Worm (Caenorhabditis elegans): ENCODE measurements around the gene C52E2.3.

Gene C52E2.3

DNA sequence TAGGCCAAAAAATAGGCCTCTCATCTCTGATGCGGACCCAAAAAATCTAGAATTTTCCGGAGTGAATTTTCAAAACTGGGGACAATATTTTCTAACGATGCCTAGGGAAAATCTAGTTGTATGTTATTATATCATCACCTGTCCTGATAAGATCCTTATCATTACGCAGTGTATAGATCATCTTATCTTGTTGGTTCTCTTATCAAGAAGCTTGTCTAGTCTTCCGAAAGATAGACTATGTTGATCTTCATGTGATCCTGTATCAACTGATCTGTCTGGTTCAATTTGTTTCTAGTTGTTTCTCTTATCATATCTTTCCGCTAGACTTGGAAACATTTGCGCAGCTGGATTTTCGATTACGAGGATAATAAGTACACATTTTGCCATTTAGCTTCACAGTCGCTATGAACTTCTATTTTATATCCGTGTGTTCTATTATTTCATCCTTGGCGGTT lies at the start of gene C52E2.3:
TSS of gene C52E2.3 (plus strand) at position 405 of the 455 bp plus-strand sequence.
- TF ChIP-seq sptf-2 (GFP tag; optimal IDR thresholded peaks at IDR 0.05): no peak
- no peak for TF ChIP-seq nfyb-1 (GFP tag; IDR thresholded peaks at IDR 0.05)
- TF ChIP-seq rpc-1 (optimal IDR thresholded peaks at IDR 0.05): no peak
- TF ChIP-seq rpc-1 (tag; optimal IDR thresholded peaks at IDR 0.05): no peak
- TF ChIP-seq F39B2.1 (GFP tag; IDR thresholded peaks at IDR 0.05): no peak

DNA sequence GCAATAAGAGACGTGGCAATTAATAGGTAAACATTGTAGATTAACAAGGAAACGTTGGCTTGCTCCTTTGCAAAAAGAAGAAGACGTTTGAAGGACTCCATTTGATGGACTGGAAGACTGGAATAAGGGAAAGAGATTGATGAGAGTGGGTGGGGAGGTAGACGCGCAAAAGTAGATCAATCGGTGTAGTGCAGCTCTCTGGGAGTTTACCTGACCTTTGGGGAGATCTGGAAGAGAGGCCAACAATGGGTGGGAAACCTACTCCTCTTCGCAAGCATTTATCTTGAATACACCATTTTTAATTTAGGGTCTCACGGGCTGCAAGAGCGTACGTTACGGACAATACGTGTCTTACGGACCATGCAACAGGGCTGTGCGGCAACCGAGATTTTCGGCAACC lies 44.7 kb upstream of the C52E2.3 start, which contains the start of gene C08F1.12:
TSS of gene C08F1.12 (minus strand) at position 101 of the 400 bp plus-strand sequence.
- no peak for TF ChIP-seq hmg-20 (GFP tag; IDR thresholded peaks at IDR 0.05)
- no peak for TF ChIP-seq Y53G8AR.9 (GFP tag; conservative IDR thresholded peaks at IDR 0.05)
- no peak for TF ChIP-seq K11D2.4 (GFP tag; IDR thresholded peaks at IDR 0.05)
- TF ChIP-seq tlf-1 (GFP tag; optimal IDR thresholded peaks at IDR 0.05): no peak
- TF ChIP-seq nfya-1 (tag; optimal IDR thresholded peaks at IDR 0.05; ENCODE audit: borderline replicate concordance, insufficient read depth): no peak
- no peak for TF ChIP-seq Y67H2A.10 (GFP tag; conservative IDR thresholded peaks at IDR 0.05)
- TF ChIP-seq ceh-100 (GFP tag; IDR thresholded peaks at IDR 0.05): no peak
- no peak for TF ChIP-seq ZK185.1 (tag; optimal IDR thresholded peaks at IDR 0.05; ENCODE audit: poor library complexity, severe bottlenecking)
- no peak for TF ChIP-seq lsl-1 (GFP tag; optimal IDR thresholded peaks at IDR 0.05)
- TF ChIP-seq egrh-3 (GFP tag; IDR thresholded peaks at IDR 0.05): no peak
- no peak for TF ChIP-seq ceh-58 (GFP tag; IDR thresholded peaks at IDR 0.05)
- TF ChIP-seq rpc-1 (optimal IDR thresholded peaks at IDR 0.05): no peak
- no peak for TF ChIP-seq rpc-1 (tag; optimal IDR thresholded peaks at IDR 0.05)
- no peak for TF ChIP-seq atf-7 (tag; optimal IDR thresholded peaks at IDR 0.05)

ce11 chrII:1808217-1808616 lies 42.8 kb upstream of the C52E2.3 start, which contains the start of gene C08F1.8:
TSS of gene C08F1.8 (minus strand) at chrII:1808317.
- TF ChIP-seq sptf-2 (GFP tag; optimal IDR thresholded peaks at IDR 0.05) (no peak), snpc-1.3 (tag; optimal IDR thresholded peaks at IDR 0.05; ENCODE audit: insufficient read depth) (no peak), nhr-90 (tag; optimal IDR thresholded peaks at IDR 0.05) (no peak), hlh-12 (tag; optimal IDR thresholded peaks at IDR 0.05) (no peak), mxl-1 (tag; optimal IDR thresholded peaks at IDR 0.05) (no peak), snpc-1.1 (tag; optimal IDR thresholded peaks at IDR 0.05; ENCODE audit: insufficient read depth) (no peak), sdz-38 (tag; optimal IDR thresholded peaks at IDR 0.05) (no peak), T07F8.4 (tag; optimal IDR thresholded peaks at IDR 0.05) (no peak), B0035.1 (tag; optimal IDR thresholded peaks at IDR 0.05) (no peak), ceh-79 (tag; optimal IDR thresholded peaks at IDR 0.05) (no peak), F10E7.11 (tag; optimal IDR thresholded peaks at IDR 0.05) (no peak), somi-1 (GFP tag; optimal IDR thresholded peaks at IDR 0.05) (no peak), hmg-1.2 (GFP tag; IDR thresholded peaks at IDR 0.05) (no peak), chd-7 (tag; optimal IDR thresholded peaks at IDR 0.05) (no peak), unc-62 (GFP tag; optimal IDR thresholded peaks at IDR 0.05) (no peak), F37B4.10 (GFP tag; IDR thresholded peaks at IDR 0.05) (no peak)

DNA sequence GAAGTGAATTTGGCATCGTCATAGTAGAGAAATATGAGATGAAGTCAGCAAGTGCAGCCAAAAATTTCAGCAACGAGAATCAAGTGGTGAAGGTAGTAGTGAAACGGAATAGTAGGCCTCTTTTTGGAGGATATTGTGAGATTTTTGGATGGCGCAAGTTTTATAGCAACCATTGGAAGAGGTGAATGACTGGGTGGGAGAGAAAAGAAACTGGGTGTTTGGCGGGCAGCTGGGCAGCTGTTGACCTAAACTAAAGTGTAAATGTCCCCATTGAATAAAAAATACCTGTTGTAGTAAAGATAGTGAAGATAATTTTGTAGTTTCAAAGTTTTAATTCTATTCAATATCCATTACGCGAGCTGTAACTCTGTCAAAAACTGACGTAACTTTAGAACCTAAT lies 35.0 kb upstream of the C52E2.3 start:
- TF ChIP-seq fkh-3 (tag; optimal IDR thresholded peaks at IDR 0.05): no peak
- no peak for TF ChIP-seq zfh-2 (GFP tag; conservative IDR thresholded peaks at IDR 0.05)
- no peak for TF ChIP-seq snpc-3.4 (tag; optimal IDR thresholded peaks at IDR 0.05)
- no peak for TF ChIP-seq F10E7.11 (tag; optimal IDR thresholded peaks at IDR 0.05)
- TF ChIP-seq repo-1 (tag; optimal IDR thresholded peaks at IDR 0.05): no peak
- TF ChIP-seq attf-6 (GFP tag; IDR thresholded peaks at IDR 0.05): no peak
- no peak for TF ChIP-seq lin-40 (tag; optimal IDR thresholded peaks at IDR 0.05)
- TF ChIP-seq hrde-1 (tag; optimal IDR thresholded peaks at IDR 0.05; ENCODE audit: borderline replicate concordance): no peak
- TF ChIP-seq ZK185.1 (tag; optimal IDR thresholded peaks at IDR 0.05; ENCODE audit: poor library complexity, severe bottlenecking): no peak
- no peak for TF ChIP-seq sea-2 (GFP tag; IDR thresholded peaks at IDR 0.05)

Measured in whole organism, young adult.